Worm (Caenorhabditis elegans) whole organism, early embryonic: ENCODE measurements around the gene W01C8.5.

Source experiments
- B0310.2 ChIP-seq: sonication (generic microtip); optimal IDR thresholded peaks from 2 replicates; lab custom pipeline; 2016; ENCODE audit warnings: mild to moderate bottlenecking, missing genetic modification characterization, missing compliant biosample characterization
- F13C5.2 ChIP-seq: sonication (generic microtip); optimal IDR thresholded peaks from 2 replicates; lab custom pipeline; 2017; ENCODE audit warnings: mild to moderate bottlenecking, missing genetic modification characterization, inconsistent platforms, missing compliant biosample characterization
- aly-1 ChIP-seq: sonication (generic microtip); optimal IDR thresholded peaks from 2 replicates; lab custom pipeline; 2016; ENCODE audit warnings: missing genetic modification characterization, missing compliant biosample characterization
- ama-1 ChIP-seq: fragments of 150-350 bp; optimal IDR thresholded peaks from 2 replicates; lab custom pipeline; 2014
- ceh-13 ChIP-seq: fragments of 200-800 bp; sonication (Bioruptor generic); optimal IDR thresholded peaks from 2 replicates; lab custom pipeline; 2018; ENCODE audit warnings: mild to moderate bottlenecking, missing genetic modification characterization, missing compliant biosample characterization
- ceh-36 ChIP-seq: sonication (generic microtip); optimal IDR thresholded peaks from 2 replicates; lab custom pipeline; 2016; ENCODE audit warnings: missing genetic modification characterization, inconsistent platforms, missing compliant biosample characterization
- ets-7 ChIP-seq: sonication (generic microtip); optimal IDR thresholded peaks from 2 replicates; lab custom pipeline; 2016; ENCODE audit warnings: missing genotype, missing genetic modification characterization, missing compliant biosample characterization
- flt-1 ChIP-seq: fragments of 200-800 bp; sonication (Bioruptor generic); IDR thresholded peaks from 2 replicates; pipeline ENCODE4 v1.3.6; 2022; ENCODE audit warnings: missing genetic modification characterization, missing compliant biosample characterization
- hmbx-1 ChIP-seq: sonication (generic microtip); optimal IDR thresholded peaks from 2 replicates; lab custom pipeline; 2016; ENCODE audit warnings: mild to moderate bottlenecking, missing genetic modification characterization, missing compliant biosample characterization
- hmg-4 ChIP-seq: fragments of 200-800 bp; sonication (Bioruptor generic); optimal IDR thresholded peaks from 2 replicates; lab custom pipeline; 2018; ENCODE audit warnings: mild to moderate bottlenecking, missing genetic modification characterization, missing compliant biosample characterization
- hnd-1 ChIP-seq: sonication (generic microtip); optimal IDR thresholded peaks from 2 replicates; lab custom pipeline; 2016; ENCODE audit warnings: missing genetic modification characterization, missing compliant biosample characterization
- pes-1 ChIP-seq: fragments of 200-800 bp; sonication (Bioruptor generic); IDR thresholded peaks from 2 replicates; pipeline ENCODE4 v1.3.6; 2022; ENCODE audit warnings: missing genetic modification reagents, missing genetic modification characterization, missing compliant biosample characterization
- scrt-1 ChIP-seq: fragments of 200-800 bp; sonication (Bioruptor generic); IDR thresholded peaks from 2 replicates; pipeline ENCODE4 v1.3.6; 2022; ENCODE audit warnings: missing genetic modification characterization, missing compliant biosample characterization
- sea-1 ChIP-seq: fragments of 200-800 bp; sonication (Bioruptor generic); conservative IDR thresholded peaks from 2 replicates; pipeline ENCODE4 v1.3.6; 2022; ENCODE audit warnings: missing genetic modification characterization, missing compliant biosample characterization
- tbx-11 ChIP-seq: fragments of 200-800 bp; sonication (Bioruptor generic); IDR thresholded peaks from 2 replicates; pipeline ENCODE4 v1.3.6; 2022; ENCODE audit warnings: missing genetic modification characterization, missing compliant biosample characterization
- tbx-37 ChIP-seq: fragments of 200-800 bp; sonication (Bioruptor generic); conservative IDR thresholded peaks from 2 replicates; pipeline ENCODE4 v1.3.6; 2022; ENCODE audit warnings: missing genetic modification reagents, missing genetic modification characterization, missing compliant biosample characterization
- tra-4 ChIP-seq: sonication (generic microtip); optimal IDR thresholded peaks from 2 replicates; lab custom pipeline; 2017; ENCODE audit warnings: missing genetic modification characterization, missing compliant biosample characterization

W01C8.5 gene

ce11 chrX:5710637-5711036 lies 13.5 kb upstream of the W01C8.5 start, which contains the start of gene cat-1:
TSS of gene cat-1 (minus strand) at chrX:5710737.
- no peak for TF ChIP-seq flt-1 (GFP tag; lab: Robert Waterston, UW)
- no peak for TF ChIP-seq hmg-4
- no peak for TF ChIP-seq B0310.2
- TF ChIP-seq tbx-11 (GFP tag; lab: Robert Waterston, UW): no peak
- no peak for TF ChIP-seq ama-1 (lab: Kevin White, UChicago)
- TF ChIP-seq hnd-1 (tag; lab: Kevin White, UChicago): no peak
- no peak for TF ChIP-seq sea-1 (GFP tag; lab: Robert Waterston, UW)
- TF ChIP-seq F13C5.2 (tag; lab: Kevin White, UChicago): no peak
- TF ChIP-seq tra-4 (tag; lab: Kevin White, UChicago): no peak
- TF ChIP-seq ceh-13 (GFP tag; lab: Kevin White, UChicago): no peak
- TF ChIP-seq ets-7 (tag; lab: Kevin White, UChicago): no peak
- no peak for TF ChIP-seq hmbx-1 (tag; lab: Kevin White, UChicago)
- TF ChIP-seq pes-1: no peak
- TF ChIP-seq aly-1 (tag; lab: Kevin White, UChicago): no peak
- no peak for TF ChIP-seq tbx-37 (GFP tag; lab: Robert Waterston, UW)
- TF ChIP-seq ceh-36: no peak
- no peak for TF ChIP-seq scrt-1 (GFP tag; lab: Robert Waterston, UW)

- TF ChIP-seq ceh-13 (GFP tag; lab: Kevin White, UChicago) (no peak), tbx-11 (GFP tag; lab: Robert Waterston, UW) (no peak), B0310.2 (no peak), flt-1 (GFP tag; lab: Robert Waterston, UW) (no peak), tra-4 (tag; lab: Kevin White, UChicago) (no peak), scrt-1 (GFP tag; lab: Robert Waterston, UW) (no peak), ceh-36 (no peak), sea-1 (GFP tag; lab: Robert Waterston, UW) (no peak), ets-7 (tag; lab: Kevin White, UChicago) (no peak), hnd-1 (tag; lab: Kevin White, UChicago) (no peak), hmbx-1 (tag; lab: Kevin White, UChicago) (no peak), pes-1 (no peak), hmg-4 (no peak), ama-1 (lab: Kevin White, UChicago) (no peak), aly-1 (tag; lab: Kevin White, UChicago) (no peak), F13C5.2 (tag; lab: Kevin White, UChicago) (no peak), tbx-37 (GFP tag; lab: Robert Waterston, UW) (no peak)
Observed at ce11 chrX:5709205-5709604, 12.1 kb upstream of the W01C8.5 start.

- TF ChIP-seq tbx-11 (GFP tag; lab: Robert Waterston, UW): peak; percentile 97
- TF ChIP-seq hnd-1 (tag; lab: Kevin White, UChicago): peak; percentile 86
- peak; percentile 98 for TF ChIP-seq ceh-36
- TF ChIP-seq tra-4 (tag; lab: Kevin White, UChicago): peak; percentile 73
- peak; percentile 98 for TF ChIP-seq pes-1
- peak; percentile 98 for TF ChIP-seq scrt-1 (GFP tag; lab: Robert Waterston, UW)
- TF ChIP-seq hmg-4: peak; percentile 94
- TF ChIP-seq F13C5.2 (tag; lab: Kevin White, UChicago): peak; percentile 93
- peak; percentile 81 for TF ChIP-seq ets-7 (tag; lab: Kevin White, UChicago)
- TF ChIP-seq ceh-13 (GFP tag; lab: Kevin White, UChicago): peak; percentile 87
- peak; percentile 97 for TF ChIP-seq tbx-37 (GFP tag; lab: Robert Waterston, UW)
- peak; percentile 92 for TF ChIP-seq aly-1 (tag; lab: Kevin White, UChicago)
- TF ChIP-seq hmbx-1 (tag; lab: Kevin White, UChicago): peak; percentile 74
- TF ChIP-seq flt-1 (GFP tag; lab: Robert Waterston, UW): peak; percentile 99
- TF ChIP-seq ama-1 (lab: Kevin White, UChicago): no peak
- peak; percentile 97 for TF ChIP-seq sea-1 (GFP tag; lab: Robert Waterston, UW)
- TF ChIP-seq B0310.2: peak; percentile 90
Observed at ce11 chrX:5707809-5708208, 10.7 kb upstream of the W01C8.5 start.

DNA sequence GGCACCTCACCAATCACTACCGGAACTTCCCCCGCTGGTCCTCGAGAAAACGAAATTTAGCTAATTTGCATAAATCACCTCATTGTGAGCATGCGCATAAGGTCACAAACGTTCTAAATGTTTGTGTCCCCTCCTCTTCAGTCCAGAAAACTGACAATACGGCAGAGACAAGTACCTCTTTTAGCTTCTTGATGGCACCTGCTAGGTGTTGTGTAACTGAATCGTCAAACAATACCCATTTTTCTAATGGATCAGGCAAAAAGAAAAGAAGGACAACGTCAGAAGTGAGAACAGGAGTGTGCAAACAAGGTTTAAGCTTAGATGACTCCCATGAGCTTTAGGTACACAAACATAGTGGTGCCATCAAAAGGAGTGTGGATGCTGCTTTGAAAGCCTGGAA lies 2.4 kb upstream of the W01C8.5 start:
- TF ChIP-seq pes-1: no peak
- no peak for TF ChIP-seq ama-1 (lab: Kevin White, UChicago)
- no peak for TF ChIP-seq ets-7 (tag; lab: Kevin White, UChicago)
- TF ChIP-seq hmg-4: no peak
- no peak for TF ChIP-seq flt-1 (GFP tag; lab: Robert Waterston, UW)
- no peak for TF ChIP-seq aly-1 (tag; lab: Kevin White, UChicago)
- TF ChIP-seq ceh-36: no peak
- no peak for TF ChIP-seq ceh-13 (GFP tag; lab: Kevin White, UChicago)
- no peak for TF ChIP-seq B0310.2
- TF ChIP-seq tra-4 (tag; lab: Kevin White, UChicago): no peak
- TF ChIP-seq tbx-11 (GFP tag; lab: Robert Waterston, UW): no peak
- no peak for TF ChIP-seq hnd-1 (tag; lab: Kevin White, UChicago)
- no peak for TF ChIP-seq sea-1 (GFP tag; lab: Robert Waterston, UW)

- TF ChIP-seq flt-1 (GFP tag; lab: Robert Waterston, UW): 0 out of 2 replicates have a peak, but pooled peaks have one; percentile 13
- 0 out of 2 replicates have a peak, but pooled peaks have one; percentile 26 for TF ChIP-seq sea-1 (GFP tag; lab: Robert Waterston, UW)
- no peak for TF ChIP-seq ceh-13 (GFP tag; lab: Kevin White, UChicago)
Observed at ce11 chrX:5698419-5698818, 1.3 kb upstream of the W01C8.5 start.

DNA sequence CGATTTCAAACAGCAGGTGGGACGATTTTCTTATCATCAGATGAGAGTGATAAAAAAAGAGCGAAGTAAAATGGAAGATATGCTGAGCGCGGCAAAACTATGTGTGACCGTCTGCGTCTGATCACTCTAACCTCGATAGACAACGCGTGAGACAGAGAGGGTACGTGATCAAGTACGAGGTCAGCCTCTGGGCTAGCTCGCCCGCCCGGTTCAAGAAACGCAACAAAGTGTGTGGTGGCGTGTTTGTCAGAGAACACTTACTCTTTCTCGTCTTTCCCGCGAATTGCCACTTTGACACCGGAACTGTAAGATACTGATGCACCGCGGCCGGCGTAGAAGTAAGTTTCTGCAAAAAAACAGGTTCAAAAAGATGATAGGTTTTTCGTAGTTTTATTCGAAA lies 911 bp downstream of the W01C8.5 start:
- TF ChIP-seq sea-1 (GFP tag; lab: Robert Waterston, UW) (no peak), hmg-4 (peak; percentile 59), tbx-37 (GFP tag; lab: Robert Waterston, UW) (no peak)

DNA sequence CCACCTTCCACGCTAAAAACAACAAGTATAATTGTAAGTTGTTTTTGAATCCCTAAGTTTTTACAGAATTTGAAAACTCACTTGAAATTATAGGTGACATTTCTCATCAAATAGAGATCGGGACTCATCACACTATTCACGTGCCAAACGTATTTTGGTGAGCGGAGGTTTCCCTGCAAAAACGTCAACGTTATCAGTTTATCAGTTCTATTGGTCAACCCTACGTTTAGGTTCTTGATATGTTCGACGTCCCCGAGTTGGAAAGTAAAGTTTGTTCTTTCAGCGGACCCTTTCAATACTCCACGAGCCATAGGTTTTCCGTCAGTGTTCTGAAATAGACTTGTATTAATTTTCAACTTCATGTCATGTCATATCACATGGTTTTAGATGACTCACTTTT lies 1.7 kb downstream of the W01C8.5 start:
- TF ChIP-seq ceh-13 (GFP tag; lab: Kevin White, UChicago) (no peak), pes-1 (no peak), ceh-36 (no peak), tra-4 (tag; lab: Kevin White, UChicago) (no peak), aly-1 (tag; lab: Kevin White, UChicago) (no peak), tbx-11 (GFP tag; lab: Robert Waterston, UW) (no peak), flt-1 (GFP tag; lab: Robert Waterston, UW) (no peak), tbx-37 (GFP tag; lab: Robert Waterston, UW) (no peak)
